Worm (Caenorhabditis elegans) whole organism, L4 larva: ENCODE data around the gene srg-38.
A peak's percentile ranks its signal among the peaks of the same experiment; 100 is the strongest.

Experiments used
- F10B5.3 ChIP-seq: sonication (generic microtip); optimal IDR thresholded peaks from 2 replicates; lab custom pipeline; 2016; ENCODE audit warnings: mild to moderate bottlenecking, missing genetic modification characterization, missing compliant biosample characterization
- F26F4.8 ChIP-seq: fragments of 200-800 bp; sonication (Bioruptor generic); conservative IDR thresholded peaks from 2 replicates; pipeline ENCODE4 v1.3.6; 2022; ENCODE audit warnings: missing genetic modification characterization, missing compliant biosample characterization
- F37D6.2 ChIP-seq: sonication (generic microtip); optimal IDR thresholded peaks from 2 replicates; lab custom pipeline; 2016; ENCODE audit warnings: mild to moderate bottlenecking, missing genetic modification characterization, missing compliant biosample characterization
- F44E2.7 ChIP-seq: fragments of 200-800 bp; sonication (Bioruptor generic); IDR thresholded peaks from 2 replicates; pipeline ENCODE4 v2.1.2; 2022; ENCODE audit warnings: missing genetic modification characterization, missing compliant biosample characterization
- F49E8.2 ChIP-seq: sonication (generic microtip); optimal IDR thresholded peaks from 2 replicates; lab custom pipeline; 2016; ENCODE audit warnings: missing compliant biosample characterization, mild to moderate bottlenecking, missing genetic modification characterization, borderline replicate concordance
- R02D3.7 ChIP-seq: fragments of 150-350 bp; sonication (generic microtip); optimal IDR thresholded peaks from 3 replicates; lab custom pipeline; 2014; ENCODE audit warnings: missing biosample characterization, missing genetic modification characterization
- Y105C5A.15 ChIP-seq: fragments of 200-800 bp; sonication (Bioruptor generic); IDR thresholded peaks from 2 replicates; pipeline ENCODE4 v1.3.6; 2022; ENCODE audit warnings: missing genetic modification characterization, missing compliant biosample characterization
- ZK546.5 ChIP-seq, 2 experiments: sonication (generic microtip); optimal IDR thresholded peaks; 2 replicates each; lab custom pipeline; 2017; ENCODE audit warnings: missing biosample characterization in 2 of 2, missing genetic modification characterization in 2 of 2
- aha-1 ChIP-seq: fragments of 150-350 bp; peaks from one replicate; lab custom pipeline; 2014; ENCODE audit warnings: missing biosample characterization, missing genetic modification characterization
- aly-2 ChIP-seq: sonication (generic microtip); optimal IDR thresholded peaks from 2 replicates; lab custom pipeline; 2018; ENCODE audit warnings: missing biosample characterization, missing genetic modification characterization
- arid-1 ChIP-seq: fragments of 200-800 bp; sonication (Bioruptor generic); conservative IDR thresholded peaks from 2 replicates; pipeline ENCODE4 v1.3.6; 2022; ENCODE audit warnings: missing genetic modification reagents, missing genetic modification characterization, missing compliant biosample characterization
- ceh-20 ChIP-seq: fragments of 200-800 bp; sonication (Bioruptor generic); IDR thresholded peaks from 2 replicates; pipeline ENCODE4 v1.3.6; 2022; ENCODE audit warnings: missing genetic modification reagents, missing genetic modification characterization, missing compliant biosample characterization
- ceh-44 ChIP-seq: fragments of 200-800 bp; sonication (Bioruptor generic); IDR thresholded peaks from 2 replicates; pipeline ENCODE4 v1.3.6; 2022; ENCODE audit warnings: missing genetic modification reagents, missing genetic modification characterization, missing compliant biosample characterization
- ceh-82 ChIP-seq: sonication (generic microtip); optimal IDR thresholded peaks from 2 replicates; lab custom pipeline; 2017; ENCODE audit warnings: missing biosample characterization, missing genetic modification characterization
- cey-2 ChIP-seq: sonication (generic microtip); optimal IDR thresholded peaks from 3 replicates; lab custom pipeline; 2017; ENCODE audit warnings: missing genetic modification characterization, mild to moderate bottlenecking, missing compliant biosample characterization, antibody characterized with exemption, borderline replicate concordance; ENCODE audit not compliant: insufficient read depth
- daf-12 ChIP-seq: fragments of 150-350 bp; optimal IDR thresholded peaks from 2 replicates; lab custom pipeline; 2014; ENCODE audit warnings: missing biosample characterization, missing genetic modification reagents, missing genetic modification characterization
- daf-19 ChIP-seq: fragments of 200-800 bp; sonication (Bioruptor generic); conservative IDR thresholded peaks from 2 replicates; pipeline ENCODE4 v1.3.6; 2022; ENCODE audit warnings: missing genetic modification characterization, missing compliant biosample characterization
- daf-8 ChIP-seq: fragments of 200-800 bp; sonication (Bioruptor generic); IDR thresholded peaks from 2 replicates; pipeline ENCODE4 v1.3.6; 2022; ENCODE audit warnings: missing genetic modification characterization, missing compliant biosample characterization
- dmd-8 ChIP-seq: fragments of 200-800 bp; sonication (Bioruptor generic); IDR thresholded peaks from 2 replicates; pipeline ENCODE4 v1.3.6; 2022; ENCODE audit warnings: missing genetic modification characterization, missing compliant biosample characterization
- dpl-1 ChIP-seq: fragments of 150-350 bp; optimal IDR thresholded peaks from 2 replicates; lab custom pipeline; 2014; ENCODE audit warnings: missing biosample characterization, missing genetic modification reagents, missing genetic modification characterization
- dve-1 ChIP-seq: sonication (generic microtip); optimal IDR thresholded peaks from 2 replicates; lab custom pipeline; 2017; ENCODE audit warnings: antibody characterized with exemption, mild to moderate bottlenecking, missing genetic modification characterization, missing compliant biosample characterization; ENCODE audit not compliant: insufficient read depth
- egl-27 ChIP-seq: sonication (generic microtip); optimal IDR thresholded peaks from 3 replicates; lab custom pipeline; 2017; ENCODE audit warnings: missing biosample characterization, missing genetic modification reagents, missing genetic modification characterization
- fos-1 ChIP-seq: fragments of 150-350 bp; optimal IDR thresholded peaks from 2 replicates; lab custom pipeline; 2014; ENCODE audit warnings: missing biosample characterization, missing genetic modification characterization
- gei-8 ChIP-seq: fragments of 200-800 bp; sonication (Bioruptor generic); optimal IDR thresholded peaks from 2 replicates; lab custom pipeline; 2018; ENCODE audit warnings: mild to moderate bottlenecking, missing genetic modification characterization, missing compliant biosample characterization
- hlh-30 ChIP-seq: sonication (generic microtip); optimal IDR thresholded peaks from 2 replicates; lab custom pipeline; 2017; ENCODE audit warnings: antibody characterized with exemption, mild to moderate bottlenecking, missing genetic modification characterization, missing compliant biosample characterization; ENCODE audit not compliant: insufficient read depth
- hmg-1.1 ChIP-seq: fragments of 200-800 bp; sonication (Bioruptor generic); IDR thresholded peaks from 2 replicates; pipeline ENCODE4 v1.3.6; 2022; ENCODE audit warnings: missing genetic modification reagents, missing genetic modification characterization, missing compliant biosample characterization
- lin-1 ChIP-seq: fragments of 200-800 bp; sonication (Bioruptor generic); IDR thresholded peaks from 2 replicates; pipeline ENCODE4 v1.3.6; 2022; ENCODE audit warnings: missing genetic modification reagents, missing genetic modification characterization, missing compliant biosample characterization
- lin-13 ChIP-seq: fragments of 150-350 bp; optimal IDR thresholded peaks from 2 replicates; lab custom pipeline; 2014; ENCODE audit warnings: missing biosample characterization, missing genetic modification reagents, missing genetic modification characterization
- lin-15B ChIP-seq: fragments of 150-350 bp; sonication (generic microtip); optimal IDR thresholded peaks from 3 replicates; lab custom pipeline; 2014; ENCODE audit warnings: missing biosample characterization, missing genetic modification characterization
- lin-38 ChIP-seq: fragments of 200-800 bp; sonication (Bioruptor generic); IDR thresholded peaks from 2 replicates; pipeline ENCODE4 v1.3.6; 2022; ENCODE audit warnings: missing genetic modification reagents, missing genetic modification characterization, missing compliant biosample characterization
- lin-39 ChIP-seq: fragments of 150-350 bp; optimal IDR thresholded peaks from 2 replicates; lab custom pipeline; 2014; ENCODE audit warnings: missing biosample characterization, missing genetic modification reagents, missing genetic modification characterization
- madf-5 ChIP-seq, 2 experiments: fragments of 200-800 bp; sonication (Bioruptor generic); IDR thresholded peaks; 2 replicates each; pipeline ENCODE4 v1.3.6; 2022; ENCODE audit warnings: missing compliant biosample characterization in 2 of 2, missing genetic modification characterization in 2 of 2
- madf-9 ChIP-seq: fragments of 200-800 bp; sonication (Bioruptor generic); conservative IDR thresholded peaks from 2 replicates; pipeline ENCODE4 v1.3.6; 2022; ENCODE audit warnings: missing genetic modification reagents, missing genetic modification characterization, missing compliant biosample characterization
- mdl-1 ChIP-seq, 2 experiments: fragments of 150-350 bp in 1 of 2; sonication (generic microtip) in 1 of 2; optimal IDR thresholded peaks; 2 replicates each; lab custom pipeline; 2014 to 2017; ENCODE audit warnings: missing biosample characterization in 2 of 2, missing genetic modification characterization in 2 of 2
- mxl-3 ChIP-seq: fragments of 200-800 bp; sonication (Bioruptor generic); optimal IDR thresholded peaks from 2 replicates; lab custom pipeline; 2018; ENCODE audit warnings: mild to moderate bottlenecking, missing genetic modification characterization, missing compliant biosample characterization
- nhr-102 ChIP-seq: sonication (generic microtip); optimal IDR thresholded peaks from 2 replicates; lab custom pipeline; 2016; ENCODE audit warnings: mild to moderate bottlenecking, missing genetic modification characterization, moderate library complexity, missing compliant biosample characterization
- nhr-41 ChIP-seq: fragments of 200-800 bp; sonication (Bioruptor generic); IDR thresholded peaks from 2 replicates; pipeline ENCODE4 v1.3.6; 2022; ENCODE audit warnings: missing genetic modification reagents, missing genetic modification characterization, missing compliant biosample characterization
- nhr-42 ChIP-seq: fragments of 200-800 bp; sonication (Bioruptor generic); IDR thresholded peaks from 2 replicates; pipeline ENCODE4 v1.3.6; 2022; ENCODE audit warnings: missing genetic modification characterization, missing compliant biosample characterization
- nhr-48 ChIP-seq: sonication (generic microtip); optimal IDR thresholded peaks from 2 replicates; lab custom pipeline; 2016; ENCODE audit warnings: mild to moderate bottlenecking, missing genetic modification characterization, missing compliant biosample characterization
- nhr-77 ChIP-seq: fragments of 150-350 bp; optimal IDR thresholded peaks from 2 replicates; lab custom pipeline; 2014; ENCODE audit warnings: missing biosample characterization, missing genetic modification characterization
- pha-4 ChIP-seq, 2 experiments: fragments of 150-350 bp in 1 of 2; fragments of 200-800 bp in 1 of 2; sonication (Bioruptor generic) in 1 of 2; IDR thresholded peaks in 1 of 2; optimal IDR thresholded peaks in 1 of 2; 2 replicates each; pipeline versions ENCODE4 v1.3.6 to Lab custom; 2014 to 2022; ENCODE audit warnings: missing genetic modification characterization in 2 of 2, missing genetic modification reagents in 2 of 2, missing biosample characterization in 1 of 2, missing compliant biosample characterization in 1 of 2
- set-16 ChIP-seq: fragments of 200-800 bp; sonication (Bioruptor generic); IDR thresholded peaks from 2 replicates; pipeline ENCODE4 v1.3.6; 2022; ENCODE audit warnings: missing genetic modification reagents, missing genetic modification characterization, missing compliant biosample characterization
- skn-1 ChIP-seq: fragments of 150-350 bp; optimal IDR thresholded peaks from 2 replicates; lab custom pipeline; 2014; ENCODE audit warnings: missing biosample characterization, missing genetic modification characterization
- spr-3 ChIP-seq: fragments of 200-800 bp; sonication (Bioruptor generic); optimal IDR thresholded peaks from 2 replicates; lab custom pipeline; 2018; ENCODE audit warnings: mild to moderate bottlenecking, missing genetic modification characterization, missing compliant biosample characterization
- tra-1 ChIP-seq: fragments of 200-800 bp; sonication (Bioruptor generic); IDR thresholded peaks from 2 replicates; pipeline ENCODE4 v1.3.6; 2022; ENCODE audit warnings: missing genetic modification reagents, missing genetic modification characterization, missing compliant biosample characterization
- zag-1 ChIP-seq: fragments of 150-350 bp; optimal IDR thresholded peaks from 2 replicates; lab custom pipeline; 2014; ENCODE audit warnings: missing biosample characterization, missing genetic modification characterization
- zip-11 ChIP-seq: fragments of 200-800 bp; sonication (Bioruptor generic); IDR thresholded peaks from 2 replicates; pipeline ENCODE4 v1.3.6; 2022; ENCODE audit warnings: missing genetic modification characterization, missing compliant biosample characterization
- zip-2 ChIP-seq: fragments of 150-350 bp; optimal IDR thresholded peaks from 2 replicates; lab custom pipeline; 2014; ENCODE audit warnings: missing biosample characterization, missing genetic modification characterization
- ztf-11 ChIP-seq: fragments of 150-350 bp; optimal IDR thresholded peaks from 2 replicates; lab custom pipeline; 2014; ENCODE audit warnings: missing biosample characterization, missing genetic modification characterization

The srg-38 gene

DNA sequence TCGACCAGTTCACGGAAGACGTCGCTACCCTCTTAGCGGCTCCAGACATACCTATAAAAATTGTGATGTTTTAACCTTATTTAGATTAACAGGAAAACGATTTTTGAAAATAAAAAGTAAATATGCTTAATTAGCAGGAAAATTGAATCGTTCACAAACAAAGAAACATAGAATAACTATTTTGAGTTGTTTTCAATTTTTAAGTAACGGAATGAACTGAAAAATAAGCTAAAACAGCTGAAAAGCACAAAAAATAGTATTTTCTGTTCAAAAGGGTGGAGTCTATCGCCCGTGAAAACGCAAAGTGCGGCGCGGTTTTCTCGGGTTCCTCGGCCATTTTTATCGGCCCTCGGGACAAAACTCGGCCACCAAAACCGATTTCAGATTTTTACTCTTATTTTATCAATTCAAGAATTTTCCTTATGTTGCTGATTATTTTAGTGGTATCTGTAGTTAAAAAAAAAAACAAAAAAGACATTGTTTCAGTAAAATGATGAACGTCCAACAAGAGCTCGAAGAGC is 31.6 kb downstream of the srg-38 start, which contains the start of the genes atp-5 and lmtr-3 (continued):
- TF ChIP-seq hlh-30 (peak; percentile 93), dve-1 (tag; lab: Kevin White, UChicago) (peak; percentile 68), zip-11 (GFP tag; lab: Robert Waterston, UW) (no peak), madf-9 (GFP tag; lab: Robert Waterston, UW) (no peak; the same call in 1 of the 2 replicates), aha-1 (tag; lab: Kevin White, UChicago) (peak; percentile 16), arid-1 (GFP tag; lab: Robert Waterston, UW) (no peak; the same call in 1 of the 2 replicates), pha-4 (GFP tag; IDR thresholded peaks at IDR 0.05; lab: Robert Waterston, UW) (0 out of 2 replicates have a peak, but pooled peaks have one; percentile 14), pha-4 (tag; optimal IDR thresholded peaks at IDR 0.05; lab: Kevin White, UChicago) (no peak), lin-1 (no peak), lin-39 (tag; lab: Kevin White, UChicago) (no peak), Y105C5A.15 (GFP tag; lab: Robert Waterston, UW) (no peak), F44E2.7 (GFP tag; lab: Robert Waterston, UW) (no peak), zag-1 (tag; lab: Kevin White, UChicago) (no peak), dpl-1 (GFP tag; lab: Kevin White, UChicago) (peak; percentile 70), lin-38 (GFP tag; lab: Robert Waterston, UW) (peak; percentile 76), madf-5 (GFP tag; IDR thresholded peaks at IDR 0.05; lab: Robert Waterston, UW) (peak in 1 of 2 experiments; percentile 64; a peak in 1 of 4 replicates), tra-1 (GFP tag; lab: Robert Waterston, UW) (peak; percentile 65; the same call in 1 of the 2 replicates), egl-27 (tag; lab: Kevin White, UChicago) (no peak), cey-2 (tag; lab: Kevin White, UChicago) (no peak), daf-12 (no peak), lin-15B (tag; lab: Kevin White, UChicago) (no peak), F49E8.2 (tag; lab: Kevin White, UChicago) (peak; percentile 9), skn-1 (no peak), mdl-1 (tag; optimal IDR thresholded peaks at IDR 0.05; lab: Kevin White, UChicago) (peak in 1 of 2 experiments; percentile 48), nhr-77 (tag; lab: Kevin White, UChicago) (peak; percentile 8), ztf-11 (tag; lab: Kevin White, UChicago) (no peak), lin-13 (peak; percentile 43), F37D6.2 (no peak), fos-1 (no peak), gei-8 (GFP tag; lab: Kevin White, UChicago) (no peak), ceh-82 (tag; lab: Kevin White, UChicago) (no peak), aly-2 (tag; lab: Kevin White, UChicago) (no peak), ceh-44 (peak; percentile 85), nhr-42 (GFP tag; lab: Robert Waterston, UW) (peak; percentile 62; the same call in 1 of the 2 replicates), ZK546.5 (tag; optimal IDR thresholded peaks at IDR 0.05; lab: Kevin White, UChicago) (no peak), F10B5.3 (tag; lab: Kevin White, UChicago) (no peak), daf-19 (GFP tag; lab: Robert Waterston, UW) (no peak)

DNA sequence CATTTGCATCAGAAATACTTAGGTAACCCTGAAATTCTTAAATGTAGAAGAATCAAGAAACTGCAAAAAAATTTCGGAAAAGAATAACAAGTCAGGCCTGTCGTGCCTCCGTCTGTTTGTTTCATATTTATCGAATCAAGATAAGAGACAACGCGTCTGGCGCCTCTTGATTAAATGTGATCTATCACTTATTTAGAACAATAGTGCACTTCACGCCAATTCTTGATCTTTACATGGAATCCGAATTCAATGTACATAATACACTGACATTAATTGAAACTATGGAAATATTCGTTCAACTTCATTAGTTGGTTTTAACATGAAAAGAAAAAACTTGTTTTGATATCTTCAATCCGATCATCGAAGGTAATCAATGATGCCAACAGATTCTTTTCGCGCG is 33.0 kb downstream of the srg-38 start, which contains the start of gene mboa-2:
Gene mboa-2 (minus strand): TSS at position 28 of the 400 bp plus-strand sequence.
- TF ChIP-seq set-16 (GFP tag; lab: Robert Waterston, UW): no peak
- TF ChIP-seq egl-27 (tag; lab: Kevin White, UChicago): no peak
- peak; percentile 56 for TF ChIP-seq nhr-102 (tag; lab: Kevin White, UChicago)
- TF ChIP-seq R02D3.7 (tag; lab: Kevin White, UChicago): no peak
- TF ChIP-seq nhr-41 (GFP tag; lab: Robert Waterston, UW): no peak
- TF ChIP-seq spr-3: no peak
- TF ChIP-seq ceh-20 (GFP tag; lab: Robert Waterston, UW): 0 out of 2 replicates have a peak, but pooled peaks have one; percentile 16
- peak; percentile 12 for TF ChIP-seq nhr-48 (tag; lab: Kevin White, UChicago)
- TF ChIP-seq lin-15B (tag; lab: Kevin White, UChicago): no peak
- no peak for TF ChIP-seq F26F4.8 (GFP tag; lab: Robert Waterston, UW)
- no peak for TF ChIP-seq mxl-3 (GFP tag; lab: Kevin White, UChicago)
- TF ChIP-seq dmd-8 (GFP tag; lab: Robert Waterston, UW): no peak
- no peak for TF ChIP-seq hmg-1.1 (GFP tag; lab: Robert Waterston, UW)
- peak; percentile 31; the same call in 1 of the 2 replicates for TF ChIP-seq arid-1 (GFP tag; lab: Robert Waterston, UW)
- TF ChIP-seq ztf-11 (tag; lab: Kevin White, UChicago): no peak
- no peak for TF ChIP-seq madf-5 (GFP tag; IDR thresholded peaks at IDR 0.05; lab: Robert Waterston, UW)
- TF ChIP-seq cey-2 (tag; lab: Kevin White, UChicago): no peak
- TF ChIP-seq zip-2 (tag; lab: Kevin White, UChicago): no peak
- TF ChIP-seq F37D6.2: no peak
- no peak for TF ChIP-seq daf-8 (GFP tag; lab: Robert Waterston, UW)
